Fruit fly (Drosophila melanogaster): ENCODE results near the gene stg1.

DNA sequence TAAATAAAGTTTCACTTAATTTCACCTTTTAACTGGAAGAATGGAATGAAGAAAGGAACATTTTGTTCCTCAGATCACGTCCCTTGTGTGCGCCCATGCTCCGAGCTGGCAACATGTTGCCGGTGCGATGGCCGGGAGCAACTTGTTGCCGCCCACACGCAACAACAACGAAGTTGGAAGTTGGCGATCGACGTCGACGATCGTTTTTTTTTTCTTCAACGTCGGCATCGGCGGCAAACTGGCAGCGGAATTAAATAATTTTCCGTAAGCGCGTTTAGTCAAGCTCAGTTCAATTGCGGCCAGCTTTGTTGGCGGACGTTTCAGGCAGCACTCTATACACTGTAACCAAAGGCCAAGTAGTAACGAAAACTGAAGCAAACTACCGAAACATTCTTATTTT is 29.9 kb downstream of the stg1 start, which contains the start of gene ldd:
- TF ChIP-seq psq (GFP tag; optimal IDR thresholded peaks at IDR 0.05) (no peak), Vsx2 (GFP tag; optimal IDR thresholded peaks at IDR 0.05; ENCODE audit: partially characterized antibody) (no peak), sage (GFP tag; optimal IDR thresholded peaks at IDR 0.05) (no peak), Hr83 (GFP tag; optimal IDR thresholded peaks at IDR 0.05; ENCODE audit: poor library complexity, severe bottlenecking) (no peak), CG32264 (GFP tag; optimal IDR thresholded peaks at IDR 0.05) (no peak), lola (GFP tag; optimal IDR thresholded peaks at IDR 0.05) (no peak), fru (GFP tag; optimal IDR thresholded peaks at IDR 0.05) (no peak), usp (GFP tag; optimal IDR thresholded peaks at IDR 0.05) (no peak), br (GFP tag; optimal IDR thresholded peaks at IDR 0.05) (no peak), Myc (optimal IDR thresholded peaks at IDR 0.05) (no peak)

Data from whole organism, wandering third instar larva.